Fruit fly (Drosophila melanogaster) whole organism, embryonic: ENCODE results near the gene neb.

ENCODE experiments used
- Antp ChIP-seq: fragments of 200-800 bp; sonication (Bioruptor generic); optimal IDR thresholded peaks from 3 replicates; lab custom pipeline; 2016; ENCODE audit warnings: missing biosample characterization, missing genetic modification characterization
- CG15011 ChIP-seq: fragments of 200-800 bp; sonication (Bioruptor generic); optimal IDR thresholded peaks from 3 replicates; lab custom pipeline; 2018; ENCODE audit warnings: missing biosample characterization, mild to moderate bottlenecking, missing genetic modification characterization
- CG2120 ChIP-seq: fragments of 200-800 bp; sonication (Bioruptor generic); optimal IDR thresholded peaks from 3 replicates; lab custom pipeline; 2016; ENCODE audit warnings: missing biosample characterization, missing genetic modification characterization
- CG6765 ChIP-seq: fragments of 200-800 bp; sonication (Bioruptor generic); optimal IDR thresholded peaks from 3 replicates; lab custom pipeline; 2017; ENCODE audit warnings: missing biosample characterization, mild to moderate bottlenecking, missing genetic modification characterization
- Optix ChIP-seq: fragments of 200-800 bp; sonication (Bioruptor generic); IDR thresholded peaks from 3 replicates; pipeline ENCODE4 v1.3.6; 2022; ENCODE audit warnings: missing biosample characterization, missing genetic modification characterization
- chm ChIP-seq: fragments of 200-800 bp; sonication (Bioruptor generic); IDR thresholded peaks from 2 replicates; pipeline ENCODE4 v1.3.6; 2022; ENCODE audit warnings: missing biosample characterization, missing genetic modification characterization
- dimm ChIP-seq: fragments of 200-800 bp; sonication (Bioruptor generic); IDR thresholded peaks from 2 replicates; pipeline ENCODE4 v1.3.6; 2022; ENCODE audit warnings: missing biosample characterization, missing genetic modification characterization
- eyg ChIP-seq: fragments of 200-800 bp; sonication (Bioruptor generic); optimal IDR thresholded peaks from 3 replicates; lab custom pipeline; 2016; ENCODE audit warnings: missing biosample characterization, missing genetic modification characterization
- hkb ChIP-seq, 2 experiments: fragments of 200-800 bp in 1 of 2; fragments of >200 bp in 1 of 2; sonication (Bioruptor generic) in 1 of 2; IDR thresholded peaks in 1 of 2; optimal IDR thresholded peaks in 1 of 2; 2 replicates each; pipeline versions ENCODE4 v1.3.6 to Lab custom; 2017 to 2022; ENCODE audit warnings: missing biosample characterization in 1 of 2, missing genetic modification characterization in 1 of 2
- kay ChIP-seq: fragments of 200-800 bp; sonication (Bioruptor generic); optimal IDR thresholded peaks from 2 replicates; lab custom pipeline; 2016; ENCODE audit warnings: missing biosample characterization, missing genetic modification characterization
- lilli ChIP-seq: fragments of 200-800 bp; sonication (Bioruptor generic); optimal IDR thresholded peaks from 3 replicates; lab custom pipeline; 2016; ENCODE audit warnings: missing biosample characterization, missing genetic modification characterization
- sens-2 ChIP-seq: fragments of 200-800 bp; sonication (Bioruptor generic); IDR thresholded peaks from 2 replicates; pipeline ENCODE4 v1.3.6; 2022; ENCODE audit warnings: missing biosample characterization, missing genetic modification characterization

DNA sequence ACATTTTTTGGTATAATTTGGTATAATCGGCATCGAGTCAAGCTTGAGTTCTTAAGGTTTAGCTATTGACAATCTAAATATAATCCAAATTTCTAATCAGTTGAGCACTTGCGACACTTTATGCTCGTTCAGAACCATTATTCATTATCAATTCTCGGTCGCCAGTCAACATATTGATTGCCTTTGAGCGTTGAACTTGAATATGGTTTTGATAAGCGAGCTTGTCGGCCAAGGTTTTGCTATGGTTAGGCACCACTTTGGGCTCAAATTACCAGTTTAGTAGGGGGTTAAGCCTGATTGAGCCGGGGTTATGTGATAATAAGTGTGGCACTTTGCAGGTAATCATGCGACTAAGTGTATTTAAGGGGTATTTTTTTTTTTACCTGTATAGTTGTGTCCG is 1.2 kb upstream of the neb start:
- TF ChIP-seq Optix (GFP tag; lab: Robert Waterston, UW) (no peak), CG6765 (GFP tag; lab: Kevin White, UChicago) (no peak), kay (no peak), chm (no peak), CG2120 (GFP tag; lab: Kevin White, UChicago) (no peak), Antp (GFP tag; lab: Kevin White, UChicago) (no peak), hkb (optimal IDR thresholded peaks at IDR 0.05; lab: Kevin White, UChicago) (no peak), hkb (GFP tag; IDR thresholded peaks at IDR 0.05; lab: Robert Waterston, UW) (no peak), lilli (GFP tag; lab: Kevin White, UChicago) (no peak), dimm (no peak), eyg (GFP tag; lab: Kevin White, UChicago) (no peak), sens-2 (GFP tag; lab: Robert Waterston, UW) (no peak), CG15011 (no peak)
